Worm (Caenorhabditis elegans) whole organism, L4/young adult: ENCODE measurements around the gene K01A11.1.
"Not testable (repeated sequence)": the region's sequence is repeated elsewhere in the genome, so short reads cannot be mapped to it uniquely, and the experiment has no call there.

Experiments used
- W03F9.2 ChIP-seq: fragments of 150-350 bp; optimal IDR thresholded peaks from 2 replicates; lab custom pipeline; 2014; ENCODE audit warnings: missing biosample characterization, missing genetic modification characterization
- dao-5 ChIP-seq: sonication (generic microtip); optimal IDR thresholded peaks from 2 replicates; lab custom pipeline; 2016; ENCODE audit warnings: missing genotype, missing genetic modification characterization, moderate library complexity, missing compliant biosample characterization
- him-1 ChIP-seq: sonication (generic microtip); optimal IDR thresholded peaks from 2 replicates; lab custom pipeline; 2016; ENCODE audit warnings: missing genotype, missing genetic modification reagents, missing genetic modification characterization, missing compliant biosample characterization

Gene K01A11.1

DNA sequence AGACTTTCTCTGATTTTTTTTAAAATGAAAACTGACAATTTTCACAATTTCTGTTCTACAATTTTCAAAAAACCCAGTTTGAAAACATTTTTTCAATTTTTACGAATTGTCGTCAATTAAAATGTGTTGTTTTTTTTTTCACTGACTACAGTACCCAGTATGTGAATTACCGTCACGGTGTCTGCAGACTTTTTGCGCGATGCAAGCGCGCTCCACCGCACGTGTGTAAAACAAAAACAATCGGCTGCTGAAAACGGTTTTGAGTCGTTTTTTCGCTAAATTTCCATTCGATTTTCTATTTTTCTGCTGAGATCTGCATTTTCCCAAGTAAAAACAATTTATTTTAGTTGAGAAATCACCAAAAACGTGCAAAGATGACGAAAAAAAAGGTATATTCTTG is 24.9 kb upstream of the K01A11.1 start:
- TF ChIP-seq W03F9.2 (tag; lab: Kevin White, UChicago) = peak; percentile 96
- TF ChIP-seq dao-5 = no peak
- peak; percentile 96 for TF ChIP-seq him-1 (tag; lab: Kevin White, UChicago)

DNA sequence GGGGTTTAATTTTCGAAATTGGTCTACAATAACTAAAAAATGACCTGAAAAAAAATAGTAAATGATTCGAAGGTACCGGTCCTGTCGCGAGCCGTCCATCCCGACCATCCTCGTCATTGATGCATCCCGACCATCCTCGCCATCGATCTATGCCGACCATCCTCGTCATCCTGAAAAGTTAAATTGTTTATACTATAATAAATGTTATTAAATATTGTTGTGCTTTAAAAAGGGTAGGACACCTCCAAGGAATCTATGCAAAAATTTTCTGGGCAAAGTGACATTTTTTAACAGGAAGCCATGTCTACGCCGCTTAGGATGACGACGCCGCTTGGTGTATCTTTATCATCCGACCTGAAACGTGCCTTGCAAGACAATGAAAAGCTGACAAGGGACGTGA is 22.8 kb upstream of the K01A11.1 start, which contains the start of gene C34C12.1:
TSS of gene C34C12.1 (plus strand) at position 301 of the 400 bp plus-strand sequence.
- TF ChIP-seq W03F9.2 (tag; lab: Kevin White, UChicago); him-1 (tag; lab: Kevin White, UChicago); dao-5: not testable (repeated sequence)

- not testable (repeated sequence) for TF ChIP-seq W03F9.2 (tag; lab: Kevin White, UChicago); him-1 (tag; lab: Kevin White, UChicago); dao-5
These were observed 22.2 kb upstream of the K01A11.1 start, which contains the start of gene C34C12.2 for ce11 chrIII:3453486-3453885. TSS of gene C34C12.2 (plus strand) at chrIII:3453786.

- TF ChIP-seq dao-5 = no peak
- no peak for TF ChIP-seq him-1 (tag; lab: Kevin White, UChicago)
- no peak for TF ChIP-seq W03F9.2 (tag; lab: Kevin White, UChicago)
These were observed 21.4 kb upstream of the K01A11.1 start, which contains the start of the genes K01A11.3 and C34C12.12 for ce11 chrIII:3452563-3453210. TSS of gene K01A11.3 (minus strand) at chrIII:3452613. TSS of gene C34C12.12 (plus strand) at chrIII:3453194.

ce11 chrIII:3444139-3444538 is 12.9 kb upstream of the K01A11.1 start, which contains the start of gene spe-41:
TSS of gene spe-41 (minus strand) at chrIII:3444210.
- TF ChIP-seq dao-5 = no peak
- TF ChIP-seq W03F9.2 (tag; lab: Kevin White, UChicago) = no peak
- TF ChIP-seq him-1 (tag; lab: Kevin White, UChicago) = no peak

- TF ChIP-seq him-1 (tag; lab: Kevin White, UChicago) (no peak), dao-5 (no peak), W03F9.2 (tag; lab: Kevin White, UChicago) (no peak)
These were observed 5.9 kb upstream of the K01A11.1 start for ce11 chrIII:3437139-3437538.

DNA sequence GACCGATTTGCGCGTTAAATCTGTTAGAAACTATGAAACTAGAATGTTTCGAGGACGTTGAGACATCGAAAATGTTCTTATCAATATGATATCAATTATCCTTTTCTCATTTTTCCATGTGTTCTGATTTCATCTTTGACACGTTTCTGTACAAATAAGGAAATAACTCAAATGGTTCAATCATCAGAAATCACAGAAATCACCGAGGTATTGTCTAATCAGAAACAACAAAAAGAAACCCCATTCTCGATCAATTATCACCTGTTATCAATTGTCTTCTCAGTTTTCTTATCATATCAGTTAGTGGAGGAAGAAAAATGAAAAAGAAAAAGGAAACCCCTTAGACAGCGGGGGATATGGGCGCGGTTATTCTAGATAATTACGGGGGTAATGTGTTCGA is 3.9 kb upstream of the K01A11.1 start:
- no peak for TF ChIP-seq dao-5
- no peak for TF ChIP-seq him-1 (tag; lab: Kevin White, UChicago)
- TF ChIP-seq W03F9.2 (tag; lab: Kevin White, UChicago) = no peak

ce11 chrIII:3430667-3431066 is 618 bp downstream of the K01A11.1 start:
- no peak for TF ChIP-seq dao-5
- no peak for TF ChIP-seq W03F9.2 (tag; lab: Kevin White, UChicago)
- no peak for TF ChIP-seq him-1 (tag; lab: Kevin White, UChicago)

- TF ChIP-seq him-1 (tag; lab: Kevin White, UChicago) (no peak), W03F9.2 (tag; lab: Kevin White, UChicago) (no peak), dao-5 (no peak)
These were observed 1.5 kb downstream of the K01A11.1 start for ce11 chrIII:3429761-3430160.

DNA sequence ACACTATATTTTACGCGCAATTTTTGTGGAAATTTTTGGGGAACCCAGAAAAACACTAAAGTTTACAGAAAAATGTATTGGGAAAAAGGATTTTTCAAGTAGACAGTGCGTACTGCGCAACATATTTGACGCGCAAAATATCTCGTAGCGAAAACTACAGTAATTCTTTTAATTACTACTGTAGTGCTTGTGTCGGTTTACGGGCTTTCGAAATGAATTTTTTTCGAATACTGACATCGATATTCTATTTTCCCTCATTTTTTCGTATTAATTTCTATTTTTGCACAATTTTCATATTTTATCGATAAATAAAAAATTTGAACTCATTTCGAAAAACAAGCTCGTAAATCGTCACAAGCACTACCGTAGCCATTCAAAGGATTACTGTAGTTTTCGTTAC is 2.7 kb downstream of the K01A11.1 start:
- TF ChIP-seq dao-5 (no peak), him-1 (tag; lab: Kevin White, UChicago) (no peak), W03F9.2 (tag; lab: Kevin White, UChicago) (no peak)

- TF ChIP-seq dao-5 = no peak
- TF ChIP-seq W03F9.2 (tag; lab: Kevin White, UChicago) = no peak
- no peak for TF ChIP-seq him-1 (tag; lab: Kevin White, UChicago)
These were observed 4.5 kb downstream of the K01A11.1 start for ce11 chrIII:3426741-3427140.

DNA sequence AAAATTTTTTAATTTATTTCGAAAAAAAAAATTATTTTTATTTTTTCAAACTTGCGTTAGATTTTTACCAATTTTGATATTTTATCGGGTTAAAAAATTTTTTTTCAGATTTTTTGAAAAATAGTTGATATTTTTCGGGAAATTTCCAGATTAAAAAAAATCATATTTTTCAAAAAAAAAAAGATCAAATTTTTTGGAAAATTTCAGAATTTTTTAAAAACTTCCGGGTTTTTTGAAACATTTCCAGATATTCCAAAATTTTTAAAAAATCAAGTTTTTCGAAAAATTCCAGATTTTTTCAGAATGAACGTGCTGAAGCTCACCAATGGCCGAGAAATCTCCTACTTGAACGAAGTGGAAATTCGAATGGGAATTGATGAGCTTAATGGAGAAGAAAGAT is 5.8 kb downstream of the K01A11.1 start, which contains the start of gene metl-18:
TSS of gene metl-18 (plus strand) at position 301 of the 400 bp plus-strand sequence.
- TF ChIP-seq W03F9.2 (tag; lab: Kevin White, UChicago) = no peak
- TF ChIP-seq dao-5 = no peak
- no peak for TF ChIP-seq him-1 (tag; lab: Kevin White, UChicago)

DNA sequence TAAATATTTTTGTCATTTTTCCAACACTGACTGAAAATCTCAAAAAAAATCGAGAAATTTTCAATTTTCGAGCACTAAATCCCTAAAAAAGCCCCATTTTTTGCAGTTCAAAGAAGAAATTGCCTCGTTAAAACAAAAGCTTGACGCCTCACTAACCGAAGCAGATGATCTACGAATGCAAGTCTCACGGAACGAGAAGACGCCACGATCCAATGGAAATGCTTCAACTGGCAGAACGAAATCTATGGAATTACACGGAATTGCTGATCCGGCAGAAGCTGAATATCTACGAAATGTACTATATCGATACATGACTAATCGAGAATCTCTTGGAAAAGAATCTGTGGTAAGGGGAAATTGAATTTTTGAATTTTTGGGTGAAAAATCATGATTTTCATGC is 7.4 kb downstream of the K01A11.1 start:
- TF ChIP-seq dao-5 (no peak), W03F9.2 (tag; lab: Kevin White, UChicago) (no peak), him-1 (tag; lab: Kevin White, UChicago) (no peak)

- TF ChIP-seq dao-5 (no peak), him-1 (tag; lab: Kevin White, UChicago) (no peak), W03F9.2 (tag; lab: Kevin White, UChicago) (no peak)
These were observed 12.4 kb downstream of the K01A11.1 start for ce11 chrIII:3418906-3419305.
